Fruit fly (Drosophila melanogaster): ENCODE results near the gene Daxx.

The Daxx gene

DNA sequence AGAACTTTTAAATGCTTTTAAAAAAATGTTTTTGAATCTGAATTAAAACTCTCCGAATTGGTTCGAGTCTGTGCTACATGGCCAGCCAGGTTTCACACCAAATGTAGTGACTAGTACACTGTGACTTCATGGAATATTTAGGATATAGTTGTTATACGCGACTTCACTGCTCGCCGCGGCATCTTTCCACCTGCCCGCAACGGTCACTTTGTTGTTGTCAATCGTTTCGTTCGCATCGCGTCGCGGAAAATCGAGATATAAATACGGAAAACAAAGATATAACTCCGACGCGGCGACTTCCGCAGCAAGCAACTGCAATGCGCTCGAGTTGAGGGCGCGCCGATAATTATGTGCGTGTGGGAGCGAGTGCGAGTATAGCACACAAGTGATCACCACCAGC, 17.7 kb downstream of the Daxx start, which contains the start of gene CG31637 (continued):
- peak; percentile 45 for TF ChIP-seq ara (GFP tag; IDR thresholded peaks at IDR 0.05)
- peak; percentile 57 for TF ChIP-seq stwl (tag; optimal IDR thresholded peaks at IDR 0.05)
- TF ChIP-seq trem (tag; optimal IDR thresholded peaks at IDR 0.05) = peak; percentile 28
- TF ChIP-seq Fer3 (tag; optimal IDR thresholded peaks at IDR 0.05) = no peak
- TF ChIP-seq Mrtf (GFP tag; IDR thresholded peaks at IDR 0.05) = no peak
- TF ChIP-seq B-H2 (GFP tag; optimal IDR thresholded peaks at IDR 0.05) = peak; percentile 39
- peak; percentile 85 for TF ChIP-seq Med (GFP tag)
- peak; percentile 61 for TF ChIP-seq Hmr (GFP tag; optimal IDR thresholded peaks at IDR 0.05)
- TF ChIP-seq Hr78 (GFP tag; optimal IDR thresholded peaks at IDR 0.05) = no peak
- TF ChIP-seq Bteb2 (GFP tag; optimal IDR thresholded peaks at IDR 0.05) = peak; percentile 6
- TF ChIP-seq kni (GFP tag; optimal IDR thresholded peaks at IDR 0.05) = no peak
- no peak for TF ChIP-seq seq (GFP tag; IDR thresholded peaks at IDR 0.05)
- TF ChIP-seq knrl (GFP tag; IDR thresholded peaks at IDR 0.05; ENCODE audit: partially characterized antibody) = peak; percentile 42; the same call in 2 of the 3 replicates
- TF ChIP-seq CG9215 (GFP tag; IDR thresholded peaks at IDR 0.05) = no peak
- no peak for TF ChIP-seq bab2 (GFP tag; optimal IDR thresholded peaks at IDR 0.05)
- TF ChIP-seq pita (GFP tag; optimal IDR thresholded peaks at IDR 0.05) = peak; percentile 81
- peak; percentile 0 for TF ChIP-seq CG17359 (tag; optimal IDR thresholded peaks at IDR 0.05)
- peak; percentile 14 for TF ChIP-seq fru (optimal IDR thresholded peaks at IDR 0.05)
- no peak for TF ChIP-seq CG13123 (GFP tag; optimal IDR thresholded peaks at IDR 0.05)
- peak; percentile 37 for TF ChIP-seq CG12071 (GFP tag; optimal IDR thresholded peaks at IDR 0.05)
- no peak for TF ChIP-seq CG6683 (GFP tag; optimal IDR thresholded peaks at IDR 0.05)
- no peak for TF ChIP-seq NfI (GFP tag; optimal IDR thresholded peaks at IDR 0.05)
- peak; percentile 74 for TF ChIP-seq CG17829 (tag; optimal IDR thresholded peaks at IDR 0.05)
- no peak for TF ChIP-seq B-H1 (GFP tag; IDR thresholded peaks at IDR 0.05)
- peak; percentile 12 for TF ChIP-seq CG7987 (GFP tag; optimal IDR thresholded peaks at IDR 0.05)
- no peak for TF ChIP-seq Trl (optimal IDR thresholded peaks at IDR 0.05)
- peak; percentile 21 for TF ChIP-seq Trl (GFP tag; optimal IDR thresholded peaks at IDR 0.05)
- no peak for TF ChIP-seq CG9876 (GFP tag; optimal IDR thresholded peaks at IDR 0.05)
- TF ChIP-seq kay (GFP tag; optimal IDR thresholded peaks at IDR 0.05) = no peak
- TF ChIP-seq usp (GFP tag; optimal IDR thresholded peaks at IDR 0.05) = no peak
- TF ChIP-seq Optix (GFP tag; IDR thresholded peaks at IDR 0.05) = no peak
- no peak for TF ChIP-seq CG15073 (GFP tag; optimal IDR thresholded peaks at IDR 0.05)
- TF ChIP-seq Bdp1 (GFP tag; optimal IDR thresholded peaks at IDR 0.05) = no peak
- no peak for TF ChIP-seq da (GFP tag; optimal IDR thresholded peaks at IDR 0.05)
- peak; percentile 26 for TF ChIP-seq CG12155 (GFP tag; optimal IDR thresholded peaks at IDR 0.05)
- TF ChIP-seq shn (GFP tag; optimal IDR thresholded peaks at IDR 0.05) = no peak
- peak; percentile 32; the same call in 1 of the 2 replicates for TF ChIP-seq Bgb (GFP tag; IDR thresholded peaks at IDR 0.05; ENCODE audit: partially characterized antibody)
- TF ChIP-seq lmd (GFP tag; IDR thresholded peaks at IDR 0.05) = no peak
- TF ChIP-seq CG15696 (tag; optimal IDR thresholded peaks at IDR 0.05) = no peak
- TF ChIP-seq CG14050 (GFP tag; IDR thresholded peaks at IDR 0.05) = no peak
- peak; percentile 66 for TF ChIP-seq Dbx (GFP tag; IDR thresholded peaks at IDR 0.05)
- no peak for TF ChIP-seq Hr3 (GFP tag; optimal IDR thresholded peaks at IDR 0.05)
- TF ChIP-seq dm (GFP tag; optimal IDR thresholded peaks at IDR 0.05) = no peak
- no peak for TF ChIP-seq en (GFP tag; optimal IDR thresholded peaks at IDR 0.05)
- no peak for TF ChIP-seq crp (GFP tag; optimal IDR thresholded peaks at IDR 0.05)
- no peak for TF ChIP-seq CG15479 (GFP tag; optimal IDR thresholded peaks at IDR 0.05)
- no peak for TF ChIP-seq CG7372 (GFP tag; IDR thresholded peaks at IDR 0.05)
- TF ChIP-seq HHEX (GFP tag; optimal IDR thresholded peaks at IDR 0.05) = no peak
- TF ChIP-seq CG17802 (tag; optimal IDR thresholded peaks at IDR 0.05) = no peak
- TF ChIP-seq Abd-B (GFP tag; optimal IDR thresholded peaks at IDR 0.05) = no peak
- TF ChIP-seq E2f1 (GFP tag; IDR thresholded peaks at IDR 0.05) = no peak
- no peak for TF ChIP-seq CG8359 (GFP tag; optimal IDR thresholded peaks at IDR 0.05; ENCODE audit: borderline replicate concordance)

Data from whole organism, embryonic.